Fruit fly (Drosophila melanogaster) whole organism, prepupa: ENCODE measurements around the gene Tep2.

ENCODE experiments used
- CG10631 ChIP-seq: fragments of 200-800 bp; sonication (Bioruptor generic); optimal IDR thresholded peaks from 2 replicates; lab custom pipeline; 2016; ENCODE audit warnings: missing biosample characterization, missing genetic modification characterization
- CG10669 ChIP-seq: fragments of 200-800 bp; sonication (Bioruptor generic); optimal IDR thresholded peaks from 3 replicates; lab custom pipeline; 2018; ENCODE audit warnings: missing biosample characterization, mild to moderate bottlenecking, missing genetic modification characterization, moderate library complexity
- CG11294 ChIP-seq: fragments of 200-800 bp; sonication (Bioruptor generic); IDR thresholded peaks from 2 replicates; pipeline ENCODE4 v1.3.6; 2022; ENCODE audit warnings: missing biosample characterization, missing genetic modification characterization
- CG11762 ChIP-seq: fragments of 200-800 bp; sonication (Bioruptor generic); optimal IDR thresholded peaks from 3 replicates; lab custom pipeline; 2016; ENCODE audit warnings: missing biosample characterization, missing genetic modification characterization; ENCODE audit not compliant: insufficient read depth
- CG11902 ChIP-seq: fragments of 200-800 bp; sonication (Bioruptor generic); optimal IDR thresholded peaks from 3 replicates; lab custom pipeline; 2016; ENCODE audit warnings: missing biosample characterization, missing genetic modification characterization
- CG3032 ChIP-seq: fragments of 200-800 bp; optimal IDR thresholded peaks from 2 replicates; lab custom pipeline; 2019; ENCODE audit warnings: missing biosample characterization, mild to moderate bottlenecking, missing genetic modification characterization, moderate library complexity
- CG31627 ChIP-seq: fragments of 200-800 bp; sonication (Bioruptor generic); optimal IDR thresholded peaks from 3 replicates; lab custom pipeline; 2016; ENCODE audit warnings: missing biosample characterization, missing genetic modification characterization
- CG34406 ChIP-seq: fragments of 200-800 bp; sonication (Bioruptor generic); optimal IDR thresholded peaks from 3 replicates; lab custom pipeline; 2016; ENCODE audit warnings: missing biosample characterization, missing genetic modification characterization
- CG6276 ChIP-seq: fragments of 200-800 bp; sonication (Bioruptor generic); optimal IDR thresholded peaks from 2 replicates; lab custom pipeline; 2017; ENCODE audit warnings: missing biosample characterization, mild to moderate bottlenecking, missing genetic modification characterization
- CG6792 ChIP-seq: fragments of 200-800 bp; sonication (Bioruptor generic); optimal IDR thresholded peaks from 3 replicates; lab custom pipeline; 2016; ENCODE audit warnings: missing biosample characterization, missing genetic modification characterization
- CG6808 ChIP-seq: fragments of 200-800 bp; sonication (Bioruptor generic); optimal IDR thresholded peaks from 3 replicates; lab custom pipeline; 2017; ENCODE audit warnings: missing biosample characterization, missing genetic modification characterization, mild to moderate bottlenecking, moderate library complexity, missing genetic modification reagents
- CG6854 ChIP-seq: fragments of 200-800 bp; sonication (Bioruptor generic); optimal IDR thresholded peaks from 2 replicates; lab custom pipeline; 2017; ENCODE audit warnings: missing biosample characterization, mild to moderate bottlenecking, missing genetic modification characterization
- CG7368 ChIP-seq: fragments of 200-800 bp; sonication (Bioruptor generic); optimal IDR thresholded peaks from 3 replicates; lab custom pipeline; 2016; ENCODE audit warnings: missing biosample characterization, missing genetic modification characterization
- CG8119 ChIP-seq: fragments of 200-800 bp; sonication (Bioruptor generic); IDR thresholded peaks from 3 replicates; pipeline ENCODE4 v1.3.6; 2022; ENCODE audit warnings: missing biosample characterization, missing genetic modification characterization
- CG8319 ChIP-seq: fragments of 200-800 bp; sonication (Bioruptor generic); optimal IDR thresholded peaks from 3 replicates; lab custom pipeline; 2016; ENCODE audit warnings: missing biosample characterization, missing genetic modification characterization
- CG8632 ChIP-seq: fragments of 200-800 bp; sonication (Bioruptor generic); optimal IDR thresholded peaks from 3 replicates; lab custom pipeline; 2016; ENCODE audit warnings: missing biosample characterization, missing genetic modification characterization
- Eip75B ChIP-seq: fragments of 200-800 bp; sonication (Bioruptor generic); optimal IDR thresholded peaks from 3 replicates; lab custom pipeline; 2016; ENCODE audit warnings: missing biosample characterization, missing genetic modification characterization
- Eip78C ChIP-seq: fragments of 200-800 bp; sonication (Bioruptor generic); peaks from one replicate; lab custom pipeline; 2016; ENCODE audit warnings: missing biosample characterization, missing genetic modification characterization
- Eip93F ChIP-seq: fragments of 200-800 bp; sonication (Bioruptor generic); optimal IDR thresholded peaks from 2 replicates; lab custom pipeline; 2016; ENCODE audit warnings: missing biosample characterization, mild to moderate bottlenecking, missing genetic modification characterization
- Ets21C ChIP-seq: fragments of 200-800 bp; sonication (Bioruptor generic); optimal IDR thresholded peaks from 3 replicates; lab custom pipeline; 2016; ENCODE audit warnings: missing biosample characterization, missing genetic modification characterization
- Hr39 ChIP-seq: fragments of 200-800 bp; sonication (Bioruptor generic); optimal IDR thresholded peaks from 2 replicates; lab custom pipeline; 2016; ENCODE audit warnings: missing biosample characterization, missing genetic modification characterization
- Hr4 ChIP-seq: fragments of 200-800 bp; sonication (Bioruptor generic); optimal IDR thresholded peaks from 3 replicates; lab custom pipeline; 2016; ENCODE audit warnings: missing biosample characterization, missing genetic modification characterization
- Lpt ChIP-seq: fragments of 200-800 bp; sonication (Bioruptor generic); optimal IDR thresholded peaks from 3 replicates; lab custom pipeline; 2016; ENCODE audit warnings: missing biosample characterization, missing genetic modification characterization
- Smox ChIP-seq: fragments of 200-800 bp; sonication (Bioruptor generic); optimal IDR thresholded peaks from 3 replicates; lab custom pipeline; 2016; ENCODE audit warnings: missing biosample characterization, missing genetic modification characterization
- Sox102F ChIP-seq: fragments of 200-800 bp; sonication (Bioruptor generic); optimal IDR thresholded peaks from 2 replicates; lab custom pipeline; 2016; ENCODE audit warnings: missing biosample characterization, mild to moderate bottlenecking, missing genetic modification characterization
- Sox14 ChIP-seq: fragments of 200-800 bp; sonication (Bioruptor generic); optimal IDR thresholded peaks from 3 replicates; lab custom pipeline; 2016; ENCODE audit warnings: missing biosample characterization, missing genetic modification characterization
- Sox15 ChIP-seq: fragments of 200-800 bp; sonication (Bioruptor generic); optimal IDR thresholded peaks from 3 replicates; lab custom pipeline; 2016; ENCODE audit warnings: missing biosample characterization, missing genetic modification characterization
- achi ChIP-seq: fragments of 200-800 bp; sonication (Bioruptor generic); optimal IDR thresholded peaks from 3 replicates; lab custom pipeline; 2016; ENCODE audit warnings: missing biosample characterization, missing genetic modification characterization
- acj6 ChIP-seq: fragments of 200-800 bp; sonication (Bioruptor generic); optimal IDR thresholded peaks from 3 replicates; lab custom pipeline; 2016; ENCODE audit warnings: missing biosample characterization, missing genetic modification characterization
- cyc ChIP-seq: fragments of 200-800 bp; sonication (Bioruptor generic); optimal IDR thresholded peaks from 3 replicates; lab custom pipeline; 2016; ENCODE audit warnings: missing biosample characterization, missing genetic modification characterization
- dac ChIP-seq: fragments of 200-800 bp; sonication (Bioruptor generic); optimal IDR thresholded peaks from 2 replicates; lab custom pipeline; 2017; ENCODE audit warnings: missing biosample characterization, mild to moderate bottlenecking, missing genetic modification characterization
- dsx ChIP-seq: fragments of 200-800 bp; optimal IDR thresholded peaks from 3 replicates; lab custom pipeline; 2019; ENCODE audit warnings: missing biosample characterization, mild to moderate bottlenecking, missing genetic modification characterization, moderate library complexity; ENCODE audit not compliant: poor library complexity, severe bottlenecking
- eg ChIP-seq: fragments of 200-800 bp; sonication (Bioruptor generic); IDR thresholded peaks from 3 replicates; pipeline ENCODE4 v1.3.6; 2022; ENCODE audit warnings: missing biosample characterization, missing genetic modification characterization
- esn ChIP-seq: fragments of 200-800 bp; sonication (Bioruptor generic); optimal IDR thresholded peaks from 2 replicates; lab custom pipeline; 2016; ENCODE audit warnings: missing biosample characterization, mild to moderate bottlenecking, missing genetic modification characterization, moderate library complexity
- fd59A ChIP-seq: fragments of 200-800 bp; sonication (Bioruptor generic); optimal IDR thresholded peaks from 2 replicates; lab custom pipeline; 2017; ENCODE audit warnings: missing biosample characterization, mild to moderate bottlenecking, missing genetic modification characterization, missing genetic modification reagents
- fd85E ChIP-seq: fragments of 200-800 bp; sonication (Bioruptor generic); optimal IDR thresholded peaks from 3 replicates; lab custom pipeline; 2016; ENCODE audit warnings: missing biosample characterization, missing genetic modification characterization
- fkh ChIP-seq: fragments of 200-800 bp; sonication (Bioruptor generic); optimal IDR thresholded peaks from 3 replicates; lab custom pipeline; 2017; ENCODE audit warnings: missing biosample characterization, mild to moderate bottlenecking, missing genetic modification characterization, moderate library complexity
- net ChIP-seq: fragments of 200-800 bp; sonication (Bioruptor generic); optimal IDR thresholded peaks from 3 replicates; lab custom pipeline; 2016; ENCODE audit warnings: missing biosample characterization, missing genetic modification characterization
- pdm3 ChIP-seq: fragments of 200-800 bp; sonication (Bioruptor generic); optimal IDR thresholded peaks from 3 replicates; lab custom pipeline; 2016; ENCODE audit warnings: missing biosample characterization, missing genetic modification characterization
- salr ChIP-seq, 2 experiments: fragments of 200-800 bp; sonication (Bioruptor generic); optimal IDR thresholded peaks; 3 replicates each; lab custom pipeline; 2016 to 2018; ENCODE audit warnings: missing biosample characterization in 2 of 2, missing genetic modification characterization in 2 of 2, mild to moderate bottlenecking in 1 of 2
- spab ChIP-seq: fragments of 200-800 bp; sonication (Bioruptor generic); optimal IDR thresholded peaks from 2 replicates; lab custom pipeline; 2017; ENCODE audit warnings: missing biosample characterization, mild to moderate bottlenecking, missing genetic modification characterization, missing genetic modification reagents
- svp ChIP-seq: fragments of 200-800 bp; sonication (Bioruptor generic); peaks from one replicate; lab custom pipeline; 2016; ENCODE audit warnings: missing biosample characterization, missing genetic modification characterization
- vri ChIP-seq: fragments of 200-800 bp; sonication (Bioruptor generic); optimal IDR thresholded peaks from 3 replicates; lab custom pipeline; 2016; ENCODE audit warnings: missing biosample characterization, mild to moderate bottlenecking, missing genetic modification characterization

The Tep2 gene

DNA sequence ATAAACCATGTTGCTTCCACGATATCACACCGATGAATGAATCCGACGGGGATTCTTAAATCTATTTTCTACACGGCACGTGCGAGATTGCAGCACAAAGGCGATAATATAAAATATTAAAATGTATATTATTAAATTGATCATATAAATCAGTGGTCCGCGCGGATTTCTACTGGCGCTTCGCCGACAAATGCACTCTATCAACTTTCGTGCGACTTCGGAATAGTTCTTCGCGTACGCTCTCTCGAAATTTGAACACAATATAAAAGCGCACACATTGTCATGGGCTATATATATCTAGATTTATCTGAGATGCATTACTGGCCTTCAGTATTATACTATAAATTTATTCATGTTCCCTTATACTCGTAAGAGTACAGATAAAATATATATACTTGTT, 15.1 kb upstream of the Tep2 start, which contains the start of gene CG33296:
TSS of gene CG33296 (minus strand) at position 101 of the 400 bp plus-strand sequence.
- TF ChIP-seq dsx (no peak), pdm3 (GFP tag; lab: Kevin White, UChicago) (no peak), CG11294 (GFP tag; lab: Robert Waterston, UW) (no peak), fd59A (GFP tag; lab: Kevin White, UChicago) (no peak), acj6 (GFP tag; lab: Kevin White, UChicago) (no peak), Lpt (no peak), Eip93F (GFP tag; lab: Kevin White, UChicago) (no peak), dac (GFP tag; lab: Kevin White, UChicago) (no peak), fd85E (GFP tag; lab: Kevin White, UChicago) (no peak), Eip75B (no peak), net (no peak), eg (GFP tag; lab: Robert Waterston, UW) (no peak), CG8319 (no peak), vri (GFP tag; lab: Kevin White, UChicago) (no peak), CG6854 (GFP tag; lab: Kevin White, UChicago) (no peak), CG6792 (no peak), CG3032 (tag; lab: Kevin White, UChicago) (no peak), salr (GFP tag; optimal IDR thresholded peaks at IDR 0.05; lab: Kevin White, UChicago) (no peak), CG7368 (GFP tag; lab: Kevin White, UChicago) (no peak)

dm6 chr2L:7711034-7711685, 9.8 kb upstream of the Tep2 start:
- TF ChIP-seq Hr39 (no peak), esn (no peak), CG8119 (GFP tag; lab: Robert Waterston, UW) (no peak), svp (GFP tag; lab: Kevin White, UChicago) (peak; percentile 63), Eip93F (GFP tag; lab: Kevin White, UChicago) (no peak)
- TF ChIP-seq, all 60 proteins: peak for 1

dm6 chr2L:7710580-7710979, 9.2 kb upstream of the Tep2 start, which contains the start of gene Ntl:
TSS of gene Ntl (plus strand) at chr2L:7710880.
- no peak for TF ChIP-seq Sox102F (GFP tag; lab: Kevin White, UChicago)
- no peak for TF ChIP-seq Hr4 (GFP tag; lab: Kevin White, UChicago)
- TF ChIP-seq dac (GFP tag; lab: Kevin White, UChicago): no peak
- TF ChIP-seq dsx: no peak
- TF ChIP-seq achi: no peak
- TF ChIP-seq Smox: no peak
- no peak for TF ChIP-seq CG8632
- no peak for TF ChIP-seq spab
- no peak for TF ChIP-seq CG6808 (GFP tag; lab: Kevin White, UChicago)
- no peak for TF ChIP-seq CG6276
- no peak for TF ChIP-seq CG8119 (GFP tag; lab: Robert Waterston, UW)
- TF ChIP-seq eg (GFP tag; lab: Robert Waterston, UW): no peak
- TF ChIP-seq vri (GFP tag; lab: Kevin White, UChicago): no peak

dm6 chr2L:7703534-7703933, 2.1 kb upstream of the Tep2 start:
- TF ChIP-seq CG8632 (peak; percentile 87), Eip78C (GFP tag; lab: Kevin White, UChicago) (peak; percentile 96), acj6 (GFP tag; lab: Kevin White, UChicago) (peak; percentile 80), CG11294 (GFP tag; lab: Robert Waterston, UW) (peak; percentile 25; the same call in 1 of the 2 replicates), CG8319 (peak; percentile 87), Sox15 (GFP tag; lab: Kevin White, UChicago) (peak; percentile 82), CG31627 (peak; percentile 80), CG11902 (peak; percentile 59), Eip75B (peak; percentile 83), CG10631 (GFP tag; lab: Kevin White, UChicago) (peak; percentile 75), dac (GFP tag; lab: Kevin White, UChicago) (no peak), esn (peak; percentile 87), fkh (GFP tag; lab: Kevin White, UChicago) (no peak), salr (GFP tag; optimal IDR thresholded peaks at IDR 0.05; lab: Kevin White, UChicago) (peak; percentile 7 to 60), CG3032 (tag; lab: Kevin White, UChicago) (peak; percentile 84), Sox14 (peak; percentile 83), CG34406 (peak; percentile 86), CG6276 (peak; percentile 34), dsx (peak; percentile 74), Eip93F (GFP tag; lab: Kevin White, UChicago) (no peak), CG11762 (GFP tag; lab: Kevin White, UChicago) (peak; percentile 76), pdm3 (GFP tag; lab: Kevin White, UChicago) (peak; percentile 86), Sox102F (GFP tag; lab: Kevin White, UChicago) (peak; percentile 86), CG10669 (GFP tag; lab: Kevin White, UChicago) (peak; percentile 84), cyc (GFP tag; lab: Kevin White, UChicago) (peak; percentile 63), Ets21C (GFP tag; lab: Kevin White, UChicago) (peak; percentile 72), Smox (peak; percentile 77)
